Worm (Caenorhabditis elegans): ENCODE measurements around the gene acdh-2.

The acdh-2 gene

ce11 chrII:5579236-5579635 is 31.9 kb upstream of the acdh-2 start:
- TF ChIP-seq gmeb-2 (tag; optimal IDR thresholded peaks at IDR 0.05) (no peak), pros-1 (tag; optimal IDR thresholded peaks at IDR 0.05) (no peak), syd-9 (tag; optimal IDR thresholded peaks at IDR 0.05) (no peak), ztf-16 (tag; optimal IDR thresholded peaks at IDR 0.05) (no peak), ceh-24 (tag; optimal IDR thresholded peaks at IDR 0.05) (no peak)

ce11 chrII:5578714-5579113 is 31.4 kb upstream of the acdh-2 start:
- TF ChIP-seq ceh-24 (tag; optimal IDR thresholded peaks at IDR 0.05), result no peak
- TF ChIP-seq ceh-34 (tag; optimal IDR thresholded peaks at IDR 0.05), result no peak
- TF ChIP-seq hlh-15 (tag; optimal IDR thresholded peaks at IDR 0.05), result no peak
- TF ChIP-seq hlh-30 (tag; optimal IDR thresholded peaks at IDR 0.05; ENCODE audit: insufficient read depth), result no peak
- no peak for TF ChIP-seq ceh-19 (GFP tag; optimal IDR thresholded peaks at IDR 0.05)
- TF ChIP-seq ceh-30 (tag; optimal IDR thresholded peaks at IDR 0.05), result no peak

ce11 chrII:5578035-5578434 is 30.7 kb upstream of the acdh-2 start, which contains the start of gene T25E4.1:
T25E4.1 (plus strand) TSS chrII:5578335.
- TF ChIP-seq ets-4 (tag; optimal IDR thresholded peaks at IDR 0.05) (no peak), C08G9.2 (tag; optimal IDR thresholded peaks at IDR 0.05) (no peak), F13H6.1 (tag; optimal IDR thresholded peaks at IDR 0.05) (no peak), lim-6 (tag; optimal IDR thresholded peaks at IDR 0.05) (no peak), unc-86 (tag; optimal IDR thresholded peaks at IDR 0.05) (no peak), K09A11.1 (tag; optimal IDR thresholded peaks at IDR 0.05; ENCODE audit: insufficient read depth) (no peak), gmeb-2 (tag; optimal IDR thresholded peaks at IDR 0.05) (no peak), elt-2 (tag; optimal IDR thresholded peaks at IDR 0.05) (no peak), ref-2 (tag; optimal IDR thresholded peaks at IDR 0.05) (no peak), ama-1 (optimal IDR thresholded peaks at IDR 0.05) (no peak), syd-9 (tag; optimal IDR thresholded peaks at IDR 0.05) (no peak), sox-4 (tag; optimal IDR thresholded peaks at IDR 0.05) (no peak), lin-11 (tag; optimal IDR thresholded peaks at IDR 0.05) (no peak), hlh-13 (GFP tag; optimal IDR thresholded peaks at IDR 0.05) (no peak), K02D7.2 (tag; optimal IDR thresholded peaks at IDR 0.05) (no peak), tbx-7 (tag; optimal IDR thresholded peaks at IDR 0.05) (no peak), ahr-1 (tag; optimal IDR thresholded peaks at IDR 0.05) (no peak), dmd-4 (tag; optimal IDR thresholded peaks at IDR 0.05; ENCODE audit: borderline replicate concordance) (no peak), sox-2 (GFP tag; IDR thresholded peaks at IDR 0.05) (no peak)

ce11 chrII:5577060-5577459 is 29.8 kb upstream of the acdh-2 start:
- peak; percentile 23 for TF ChIP-seq sox-4 (tag; optimal IDR thresholded peaks at IDR 0.05)
- TF ChIP-seq ceh-19 (GFP tag; optimal IDR thresholded peaks at IDR 0.05), result peak; percentile 17
- no peak for TF ChIP-seq T23F11.4 (GFP tag; optimal IDR thresholded peaks at IDR 0.05)
- TF ChIP-seq C38D4.7 (GFP tag; optimal IDR thresholded peaks at IDR 0.05), result peak; percentile 39
- TF ChIP-seq pha-2 (tag; optimal IDR thresholded peaks at IDR 0.05), result peak; percentile 42
- peak; percentile 47 for TF ChIP-seq nhr-232 (tag; optimal IDR thresholded peaks at IDR 0.05)
- TF ChIP-seq elt-4 (tag; optimal IDR thresholded peaks at IDR 0.05), result no peak
- TF ChIP-seq zip-5 (tag; optimal IDR thresholded peaks at IDR 0.05), result no peak
- TF ChIP-seq hlh-8 (tag; optimal IDR thresholded peaks at IDR 0.05), result no peak
- TF ChIP-seq hlh-30 (tag; optimal IDR thresholded peaks at IDR 0.05; ENCODE audit: insufficient read depth), result no peak
- TF ChIP-seq fkh-6 (tag; optimal IDR thresholded peaks at IDR 0.05), result peak; percentile 27
- no peak for TF ChIP-seq mec-3 (tag; optimal IDR thresholded peaks at IDR 0.05; ENCODE audit: borderline replicate concordance)
- no peak for TF ChIP-seq pha-4 (tag; optimal IDR thresholded peaks at IDR 0.05)
- no peak for TF ChIP-seq ref-2 (tag; optimal IDR thresholded peaks at IDR 0.05)
- no peak for TF ChIP-seq unc-55 (GFP tag; optimal IDR thresholded peaks at IDR 0.05)
- peak; percentile 86 for TF ChIP-seq elt-2 (tag; optimal IDR thresholded peaks at IDR 0.05)
- peak; percentile 32 for TF ChIP-seq lin-11 (tag; optimal IDR thresholded peaks at IDR 0.05)
- TF ChIP-seq hlh-13 (GFP tag; optimal IDR thresholded peaks at IDR 0.05), result no peak
- no peak for TF ChIP-seq pat-9 (tag; optimal IDR thresholded peaks at IDR 0.05)
- no peak for TF ChIP-seq npax-4 (tag; optimal IDR thresholded peaks at IDR 0.05)
- no peak for TF ChIP-seq fax-1 (tag; optimal IDR thresholded peaks at IDR 0.05)
- TF ChIP-seq ceh-9 (tag; optimal IDR thresholded peaks at IDR 0.05), result no peak
- TF ChIP-seq hlh-15 (tag; optimal IDR thresholded peaks at IDR 0.05), result no peak
- no peak for TF ChIP-seq ets-4 (tag; optimal IDR thresholded peaks at IDR 0.05)
- TF ChIP-seq rnt-1 (tag; optimal IDR thresholded peaks at IDR 0.05), result no peak
- TF ChIP-seq ceh-24 (tag; optimal IDR thresholded peaks at IDR 0.05), result no peak
- TF ChIP-seq ahr-1 (tag; optimal IDR thresholded peaks at IDR 0.05), result no peak
- no peak for TF ChIP-seq madf-2 (tag; optimal IDR thresholded peaks at IDR 0.05)
- TF ChIP-seq syd-9 (tag; optimal IDR thresholded peaks at IDR 0.05), result peak; percentile 33
- no peak for TF ChIP-seq F13H6.1 (tag; optimal IDR thresholded peaks at IDR 0.05)
- TF ChIP-seq fkh-10 (GFP tag; optimal IDR thresholded peaks at IDR 0.05), result no peak
- peak; percentile 9 for TF ChIP-seq nfya-1 (tag; optimal IDR thresholded peaks at IDR 0.05)
